Fruit fly (Drosophila melanogaster): ENCODE data around the gene CG43732.

Gene CG43732

dm6 chr3R:18913856-18914593 lies 36.0 kb upstream of the CG43732 start (continued):
- TF ChIP-seq Sox102F (GFP tag; optimal IDR thresholded peaks at IDR 0.05) (peak; percentile 30), crp (GFP tag; optimal IDR thresholded peaks at IDR 0.05) (peak in 1 of 2 experiments; percentile 77), CG9215 (GFP tag; IDR thresholded peaks at IDR 0.05) (no peak), CG9437 (GFP tag; optimal IDR thresholded peaks at IDR 0.05) (peak; percentile 43), CG10274 (GFP tag; optimal IDR thresholded peaks at IDR 0.05) (peak; percentile 94), CG15514 (GFP tag; optimal IDR thresholded peaks at IDR 0.05) (no peak), CG7839 (tag; optimal IDR thresholded peaks at IDR 0.05) (peak; percentile 14), E2f1 (GFP tag; IDR thresholded peaks at IDR 0.05) (0 out of 2 replicates have a peak, but pooled peaks have one; percentile 16), CG18011 (GFP tag; optimal IDR thresholded peaks at IDR 0.05) (no peak), lmd (GFP tag; IDR thresholded peaks at IDR 0.05) (peak; percentile 26; the same call in 1 of the 2 replicates), CG34422 (GFP tag; IDR thresholded peaks at IDR 0.05) (0 out of 3 replicates have a peak, but pooled peaks have one; percentile 27), Bteb2 (GFP tag; optimal IDR thresholded peaks at IDR 0.05) (no peak), CG43689 (GFP tag; IDR thresholded peaks at IDR 0.05) (no peak), Drgx (GFP tag; IDR thresholded peaks at IDR 0.05) (peak; percentile 58), Ssrp (tag; optimal IDR thresholded peaks at IDR 0.05) (peak; percentile 8), Rfx (GFP tag; IDR thresholded peaks at IDR 0.05) (peak; percentile 57), tio (GFP tag; optimal IDR thresholded peaks at IDR 0.05) (peak; percentile 55), nom (GFP tag; optimal IDR thresholded peaks at IDR 0.05) (peak; percentile 12), Trl (optimal IDR thresholded peaks at IDR 0.05) (peak; percentile 25 to 57), Trl (GFP tag; optimal IDR thresholded peaks at IDR 0.05) (no peak), CG4282 (GFP tag; optimal IDR thresholded peaks at IDR 0.05) (no peak), CG11695 (GFP tag; IDR thresholded peaks at IDR 0.05) (0 out of 3 replicates have a peak, but pooled peaks have one; percentile 23), dmrt99B (tag; optimal IDR thresholded peaks at IDR 0.05) (peak; percentile 4), CG11456 (GFP tag; IDR thresholded peaks at IDR 0.05) (no peak), CG14014 (GFP tag; IDR thresholded peaks at IDR 0.05) (peak; percentile 28; the same call in 1 of the 2 replicates), az2 (GFP tag; optimal IDR thresholded peaks at IDR 0.05) (peak; percentile 9), chn (GFP tag; optimal IDR thresholded peaks at IDR 0.05) (no peak), emc (GFP tag; optimal IDR thresholded peaks at IDR 0.05) (no peak), CG32532 (GFP tag; IDR thresholded peaks at IDR 0.05) (peak; percentile 23; the same call in 1 of the 2 replicates), fu2 (GFP tag; optimal IDR thresholded peaks at IDR 0.05) (no peak), CG7745 (tag; optimal IDR thresholded peaks at IDR 0.05) (no peak), CG7556 (GFP tag; optimal IDR thresholded peaks at IDR 0.05) (peak; percentile 42), NK7.1 (GFP tag; optimal IDR thresholded peaks at IDR 0.05) (peak; percentile 7), CG30431 (GFP tag; optimal IDR thresholded peaks at IDR 0.05) (peak; percentile 14), CG8290 (GFP tag; optimal IDR thresholded peaks at IDR 0.05) (no peak), CG8290 (tag; optimal IDR thresholded peaks at IDR 0.05) (peak in 1 of 2 experiments; percentile 18), CG17328 (GFP tag; IDR thresholded peaks at IDR 0.05) (no peak), CG7271 (tag; optimal IDR thresholded peaks at IDR 0.05) (no peak), ro (GFP tag; IDR thresholded peaks at IDR 0.05) (no peak), CG4424 (GFP tag; optimal IDR thresholded peaks at IDR 0.05) (peak; percentile 36), Max (GFP tag; optimal IDR thresholded peaks at IDR 0.05) (no peak), gem (tag; optimal IDR thresholded peaks at IDR 0.05) (peak; percentile 18), ci (GFP tag; IDR thresholded peaks at IDR 0.05) (0 out of 3 replicates have a peak, but pooled peaks have one; percentile 54), luna (GFP tag; optimal IDR thresholded peaks at IDR 0.05) (no peak), CG9932 (GFP tag; IDR thresholded peaks at IDR 0.05) (peak; percentile 14; the same call in 1 of the 2 replicates), cg (GFP tag; optimal IDR thresholded peaks at IDR 0.05) (peak; percentile 9), jumu (GFP tag; optimal IDR thresholded peaks at IDR 0.05) (no peak), sr (GFP tag; IDR thresholded peaks at IDR 0.05) (no peak), CG12659 (GFP tag; optimal IDR thresholded peaks at IDR 0.05) (peak; percentile 6), CG6175 (GFP tag; IDR thresholded peaks at IDR 0.05) (peak; percentile 69; the same call in 1 of the 3 replicates)
